Worm (Caenorhabditis elegans) whole organism, late embryonic: ENCODE results near the gene clec-55.

Source experiments
- C08G9.2 ChIP-seq: sonication (generic microtip); optimal IDR thresholded peaks from 2 replicates; lab custom pipeline; 2016; ENCODE audit warnings: mild to moderate bottlenecking, missing genetic modification characterization, moderate library complexity, missing compliant biosample characterization
- tbx-2 ChIP-seq: sonication (generic microtip); optimal IDR thresholded peaks from 2 replicates; lab custom pipeline; 2016; ENCODE audit warnings: missing genetic modification characterization, missing compliant biosample characterization
- ttx-3 ChIP-seq: sonication (generic microtip); optimal IDR thresholded peaks from 2 replicates; lab custom pipeline; 2016; ENCODE audit warnings: missing genetic modification reagents, missing genetic modification characterization, missing compliant biosample characterization
- unc-3 ChIP-seq, 2 experiments: fragments of 200-800 bp in 1 of 2; sonication (Bioruptor generic) in 1 of 2; sonication (generic microtip) in 1 of 2; conservative IDR thresholded peaks in 1 of 2; optimal IDR thresholded peaks in 1 of 2; 2 replicates each; pipeline versions ENCODE4 v1.3.6 to Lab custom; 2016 to 2022; ENCODE audit warnings: missing compliant biosample characterization in 2 of 2, missing genetic modification characterization in 2 of 2, missing genetic modification reagents in 1 of 2

ce11 chrV:14506713-14507675, 27.9 kb downstream of the clec-55 start:
- TF ChIP-seq tbx-2 (tag; lab: Kevin White, UChicago) (no peak), unc-3 (GFP tag; conservative IDR thresholded peaks at IDR 0.05; lab: Robert Waterston, UW) (no peak), unc-3 (tag; optimal IDR thresholded peaks at IDR 0.05; lab: Kevin White, UChicago) (no peak), ttx-3 (tag; lab: Kevin White, UChicago) (no peak), C08G9.2 (tag; lab: Kevin White, UChicago) (no peak)
